Fruit fly (Drosophila melanogaster): ENCODE data around the gene GATAd.

Gene GATAd

dm6 chr2L:10351130-10351529, 17.6 kb downstream of the GATAd start (continued):
- TF ChIP-seq nmo (GFP tag; optimal IDR thresholded peaks at IDR 0.05) (peak; percentile 29), CG10654 (GFP tag; optimal IDR thresholded peaks at IDR 0.05) (no peak), wek (GFP tag; optimal IDR thresholded peaks at IDR 0.05) (no peak), ewg (GFP tag; optimal IDR thresholded peaks at IDR 0.05) (peak; percentile 13), shn (GFP tag; optimal IDR thresholded peaks at IDR 0.05) (no peak), lbe (GFP tag; optimal IDR thresholded peaks at IDR 0.05) (no peak), Dp (GFP tag; optimal IDR thresholded peaks at IDR 0.05) (no peak), CG3847 (GFP tag; IDR thresholded peaks at IDR 0.05) (no peak), ATbp (GFP tag; optimal IDR thresholded peaks at IDR 0.05) (no peak), CG10431 (GFP tag; optimal IDR thresholded peaks at IDR 0.05) (no peak), ci (GFP tag; IDR thresholded peaks at IDR 0.05) (no peak), Meics (GFP tag; optimal IDR thresholded peaks at IDR 0.05) (no peak), twi (tag; optimal IDR thresholded peaks at IDR 0.05) (no peak), seq (GFP tag; IDR thresholded peaks at IDR 0.05) (no peak), HmgD (GFP tag; optimal IDR thresholded peaks at IDR 0.05) (no peak), repo (GFP tag; optimal IDR thresholded peaks at IDR 0.05) (no peak), CG14014 (GFP tag; IDR thresholded peaks at IDR 0.05) (no peak), Rfx (GFP tag; IDR thresholded peaks at IDR 0.05) (no peak), pros (GFP tag; optimal IDR thresholded peaks at IDR 0.05) (peak; percentile 33), MESR4 (GFP tag; optimal IDR thresholded peaks at IDR 0.05) (no peak), sob (GFP tag; IDR thresholded peaks at IDR 0.05) (no peak), CG14965 (GFP tag; optimal IDR thresholded peaks at IDR 0.05; ENCODE audit: borderline replicate concordance) (no peak), CG30403 (GFP tag; optimal IDR thresholded peaks at IDR 0.05) (no peak), CG8478 (optimal IDR thresholded peaks at IDR 0.05) (no peak), inv (GFP tag; IDR thresholded peaks at IDR 0.05; ENCODE audit: partially characterized antibody) (no peak), CG9609 (GFP tag; optimal IDR thresholded peaks at IDR 0.05) (no peak), CG6689 (GFP tag; IDR thresholded peaks at IDR 0.05) (peak; percentile 38; the same call in 1 of the 2 replicates), luna (GFP tag; optimal IDR thresholded peaks at IDR 0.05) (no peak), Hr3 (GFP tag; optimal IDR thresholded peaks at IDR 0.05) (no peak), CG1529 (GFP tag; optimal IDR thresholded peaks at IDR 0.05) (peak; percentile 20), exex (tag; optimal IDR thresholded peaks at IDR 0.05) (no peak), NC2α (GFP tag; optimal IDR thresholded peaks at IDR 0.05) (no peak), dati (GFP tag; IDR thresholded peaks at IDR 0.05) (no peak), CG17568 (GFP tag; optimal IDR thresholded peaks at IDR 0.05) (no peak), CG10321 (GFP tag; IDR thresholded peaks at IDR 0.05) (no peak), CG31441 (GFP tag; IDR thresholded peaks at IDR 0.05) (no peak), Adf1 (GFP tag; IDR thresholded peaks at IDR 0.05) (no peak), dmrt11E (tag; optimal IDR thresholded peaks at IDR 0.05) (peak; percentile 65), CG17186 (GFP tag; optimal IDR thresholded peaks at IDR 0.05) (no peak), CG9797 (GFP tag; optimal IDR thresholded peaks at IDR 0.05) (no peak), gt (GFP tag; IDR thresholded peaks at IDR 0.05) (no peak), CG7357 (GFP tag; IDR thresholded peaks at IDR 0.05) (0 out of 3 replicates have a peak, but pooled peaks have one; percentile 17), Ets97D (GFP tag; optimal IDR thresholded peaks at IDR 0.05) (no peak), CG8924 (tag; optimal IDR thresholded peaks at IDR 0.05) (peak; percentile 17), HLH4C (GFP tag; IDR thresholded peaks at IDR 0.05; ENCODE audit: partially characterized antibody) (no peak), sna (GFP tag; IDR thresholded peaks at IDR 0.05; ENCODE audit: partially characterized antibody) (no peak), CG42726 (GFP tag; IDR thresholded peaks at IDR 0.05; ENCODE audit: partially characterized antibody) (no peak), scrt (GFP tag; optimal IDR thresholded peaks at IDR 0.05) (no peak), ken (GFP tag; IDR thresholded peaks at IDR 0.05) (no peak), grn (GFP tag; optimal IDR thresholded peaks at IDR 0.05) (no peak), CG2116 (GFP tag; optimal IDR thresholded peaks at IDR 0.05) (no peak), CG11398 (GFP tag; optimal IDR thresholded peaks at IDR 0.05) (no peak)

All from whole organism, embryonic.